Fruit fly (Drosophila melanogaster): Measurements from ENCODE around the gene wor.

- TF ChIP-seq GATAd (GFP tag; optimal IDR thresholded peaks at IDR 0.05) (no peak), HLH106 (tag; optimal IDR thresholded peaks at IDR 0.05) (no peak), fru (GFP tag; optimal IDR thresholded peaks at IDR 0.05) (no peak), psq (GFP tag; optimal IDR thresholded peaks at IDR 0.05) (no peak)
Measured at dm6 chr2L:15434910-15435309, 9.5 kb upstream of the wor start.

Data from whole organism, wandering third instar larva.